Fruit fly (Drosophila melanogaster) whole organism, adult: ENCODE data around the gene CG13643.
A peak's percentile ranks its signal among the peaks of the same experiment; 100 is the strongest.

ENCODE experiments used
- CG11617 ChIP-seq: fragments of 200-800 bp; sonication (Bioruptor generic); optimal IDR thresholded peaks from 2 replicates; lab custom pipeline; 2017; ENCODE audit warnings: mild to moderate bottlenecking, missing biosample characterization, missing genetic modification reagents, missing genetic modification characterization
- CG12768 ChIP-seq: fragments of 200-800 bp; sonication (Bioruptor generic); optimal IDR thresholded peaks from 2 replicates; lab custom pipeline; 2017; ENCODE audit warnings: missing biosample characterization, missing genetic modification characterization, mild to moderate bottlenecking, moderate library complexity, missing genetic modification reagents
- CG14711 ChIP-seq: fragments of 200-800 bp; sonication (Bioruptor generic); optimal IDR thresholded peaks from 2 replicates; lab custom pipeline; 2018; ENCODE audit warnings: missing biosample characterization, mild to moderate bottlenecking, missing genetic modification characterization, moderate library complexity
- CG1620 ChIP-seq: fragments of 200-800 bp; sonication (Bioruptor generic); optimal IDR thresholded peaks from 2 replicates; lab custom pipeline; 2016; ENCODE audit warnings: missing biosample characterization, missing genetic modification characterization
- CG33017 ChIP-seq: fragments of 200-800 bp; sonication (Bioruptor generic); optimal IDR thresholded peaks from 2 replicates; lab custom pipeline; 2018; ENCODE audit warnings: missing biosample characterization, mild to moderate bottlenecking, missing genetic modification characterization, moderate library complexity
- CG5204 ChIP-seq: fragments of 200-800 bp; sonication (Bioruptor generic); optimal IDR thresholded peaks from 2 replicates; lab custom pipeline; 2016; ENCODE audit warnings: missing biosample characterization, missing genetic modification characterization
- CG7045 ChIP-seq: fragments of 200-800 bp; sonication (Bioruptor generic); optimal IDR thresholded peaks from 2 replicates; lab custom pipeline; 2017; ENCODE audit warnings: missing biosample characterization, mild to moderate bottlenecking, missing genetic modification characterization
- CG7101 ChIP-seq: fragments of 200-800 bp; sonication (Bioruptor generic); optimal IDR thresholded peaks from 2 replicates; lab custom pipeline; 2018; ENCODE audit warnings: missing biosample characterization, mild to moderate bottlenecking, missing genetic modification characterization, moderate library complexity
- Clk ChIP-seq: fragments of 200-800 bp; sonication (Bioruptor generic); optimal IDR thresholded peaks from 2 replicates; lab custom pipeline; 2017; ENCODE audit warnings: missing biosample characterization, missing genetic modification characterization
- Crg-1 ChIP-seq: fragments of 200-800 bp; sonication (Bioruptor generic); optimal IDR thresholded peaks from 2 replicates; lab custom pipeline; 2016; ENCODE audit warnings: missing biosample characterization, missing genetic modification characterization
- Hr96 ChIP-seq: fragments of 200-800 bp; sonication (Bioruptor generic); optimal IDR thresholded peaks from 2 replicates; lab custom pipeline; 2016; ENCODE audit warnings: missing biosample characterization, missing genetic modification characterization
- Mnt ChIP-seq: fragments of 200-800 bp; sonication (Bioruptor generic); optimal IDR thresholded peaks from 2 replicates; lab custom pipeline; 2016; ENCODE audit warnings: missing biosample characterization, mild to moderate bottlenecking, missing genetic modification characterization
- bab1 ChIP-seq: fragments of 200-800 bp; sonication (Bioruptor generic); optimal IDR thresholded peaks from 3 replicates; lab custom pipeline; 2019; ENCODE audit warnings: missing biosample characterization, mild to moderate bottlenecking, missing genetic modification characterization, moderate library complexity
- cic ChIP-seq: fragments of 200-800 bp; sonication (Bioruptor generic); optimal IDR thresholded peaks from 2 replicates; lab custom pipeline; 2017; ENCODE audit warnings: missing biosample characterization, mild to moderate bottlenecking, missing genetic modification characterization, moderate library complexity
- cnc ChIP-seq, 2 experiments: fragments of >200 bp; optimal IDR thresholded peaks; 2 replicates each; lab custom pipeline; 2017
- kay ChIP-seq: fragments of 200-800 bp; sonication (Bioruptor generic); peaks from one replicate; lab custom pipeline; 2016; ENCODE audit warnings: missing biosample characterization, missing genetic modification characterization, borderline replicate concordance
- ovo ChIP-seq: fragments of 200-800 bp; sonication (Bioruptor generic); optimal IDR thresholded peaks from 2 replicates; lab custom pipeline; 2016; ENCODE audit warnings: missing biosample characterization, missing genetic modification characterization
- pad ChIP-seq: fragments of 200-800 bp; sonication (Bioruptor generic); optimal IDR thresholded peaks from 3 replicates; lab custom pipeline; 2017; ENCODE audit warnings: missing biosample characterization, missing genetic modification characterization, mild to moderate bottlenecking, moderate library complexity, missing genetic modification reagents
- tj ChIP-seq: fragments of 200-800 bp; sonication (Bioruptor generic); optimal IDR thresholded peaks from 3 replicates; lab custom pipeline; 2017; ENCODE audit warnings: missing biosample characterization, mild to moderate bottlenecking, missing genetic modification characterization, moderate library complexity
- toe ChIP-seq: fragments of 200-800 bp; sonication (Bioruptor generic); optimal IDR thresholded peaks from 2 replicates; lab custom pipeline; 2016; ENCODE audit warnings: missing biosample characterization, missing genetic modification characterization

The CG13643 gene

DNA sequence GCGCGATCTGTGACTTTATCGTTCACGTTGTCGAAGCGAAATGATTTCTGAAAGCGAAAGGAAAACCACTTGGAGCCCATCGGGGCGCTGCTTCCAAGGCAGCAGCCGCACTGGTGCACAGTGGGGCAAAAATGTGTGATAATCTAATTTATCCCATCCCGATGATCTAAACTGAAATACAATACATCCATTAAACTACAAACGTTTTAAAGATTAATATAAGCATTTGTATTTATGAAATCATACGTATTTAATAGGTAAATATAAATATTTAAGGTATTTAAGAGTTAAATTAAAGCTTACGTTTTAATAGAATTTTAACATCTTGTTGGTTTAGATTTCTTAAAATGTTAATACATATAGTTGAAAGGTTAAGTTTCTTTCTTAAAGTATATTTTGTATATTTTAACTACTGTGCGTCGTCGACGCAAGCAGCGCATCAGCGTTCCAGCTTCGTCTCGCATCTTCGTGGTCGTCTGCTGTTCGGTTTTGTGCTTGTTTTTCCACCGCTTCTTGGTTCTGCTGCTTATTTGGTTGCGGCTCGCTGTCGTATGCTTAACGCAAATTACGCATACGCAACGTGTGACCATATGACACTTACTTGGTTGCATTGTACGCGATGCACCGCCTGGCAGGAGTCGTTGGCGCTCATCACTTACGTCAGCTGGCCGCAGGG lies at the start of gene CG13643:
Gene CG13643 (minus strand): TSS at position 46 of the 676 bp plus-strand sequence.
- TF ChIP-seq CG12768 (GFP tag; lab: Kevin White, UChicago) (no peak), Mnt (GFP tag; lab: Kevin White, UChicago) (no peak), tj (no peak), CG5204 (GFP tag; lab: Kevin White, UChicago) (no peak), toe (GFP tag; lab: Kevin White, UChicago) (no peak), Crg-1 (GFP tag; lab: Kevin White, UChicago) (no peak), Clk (GFP tag; lab: Kevin White, UChicago) (no peak), CG7045 (no peak), CG14711 (no peak), cnc (optimal IDR thresholded peaks at IDR 0.05; lab: Kevin White, UChicago) (no peak), CG7101 (tag; lab: Kevin White, UChicago) (no peak), Hr96 (GFP tag; lab: Kevin White, UChicago) (no peak), ovo (no peak)

DNA sequence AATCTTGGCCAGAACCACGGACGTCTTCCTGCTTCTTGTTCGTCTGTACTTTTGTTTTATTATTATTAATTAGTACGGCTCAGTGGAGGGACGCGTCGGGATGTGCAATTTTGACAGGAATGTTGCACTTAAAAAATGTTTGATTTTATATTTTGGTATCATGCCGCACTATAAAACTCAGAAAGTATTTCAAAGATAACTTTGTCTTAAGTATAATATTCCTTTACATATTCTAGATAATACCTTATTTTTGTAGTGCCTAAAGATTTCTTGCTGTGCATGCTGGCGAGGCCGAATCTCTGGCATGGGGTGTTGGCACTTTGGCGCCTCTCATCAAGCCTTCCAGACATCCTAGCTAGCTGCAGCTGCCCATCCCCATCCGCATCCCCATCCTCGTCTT lies 47.3 kb upstream of the CG13643 start:
- no peak for TF ChIP-seq bab1 (GFP tag; lab: Kevin White, UChicago)
- TF ChIP-seq toe (GFP tag; lab: Kevin White, UChicago), result no peak

- TF ChIP-seq CG7101 (tag; lab: Kevin White, UChicago) (no peak), CG14711 (no peak), Mnt (GFP tag; lab: Kevin White, UChicago) (no peak), CG1620 (GFP tag; lab: Kevin White, UChicago) (no peak), Clk (GFP tag; lab: Kevin White, UChicago) (no peak), ovo (no peak), pad (GFP tag; lab: Kevin White, UChicago) (no peak), bab1 (GFP tag; lab: Kevin White, UChicago) (no peak)
These were observed 41.5 kb upstream of the CG13643 start, which contains the start of gene mah for dm6 chr3R:24947332-24947731. Gene mah (plus strand): TSS chr3R:24947632.

DNA sequence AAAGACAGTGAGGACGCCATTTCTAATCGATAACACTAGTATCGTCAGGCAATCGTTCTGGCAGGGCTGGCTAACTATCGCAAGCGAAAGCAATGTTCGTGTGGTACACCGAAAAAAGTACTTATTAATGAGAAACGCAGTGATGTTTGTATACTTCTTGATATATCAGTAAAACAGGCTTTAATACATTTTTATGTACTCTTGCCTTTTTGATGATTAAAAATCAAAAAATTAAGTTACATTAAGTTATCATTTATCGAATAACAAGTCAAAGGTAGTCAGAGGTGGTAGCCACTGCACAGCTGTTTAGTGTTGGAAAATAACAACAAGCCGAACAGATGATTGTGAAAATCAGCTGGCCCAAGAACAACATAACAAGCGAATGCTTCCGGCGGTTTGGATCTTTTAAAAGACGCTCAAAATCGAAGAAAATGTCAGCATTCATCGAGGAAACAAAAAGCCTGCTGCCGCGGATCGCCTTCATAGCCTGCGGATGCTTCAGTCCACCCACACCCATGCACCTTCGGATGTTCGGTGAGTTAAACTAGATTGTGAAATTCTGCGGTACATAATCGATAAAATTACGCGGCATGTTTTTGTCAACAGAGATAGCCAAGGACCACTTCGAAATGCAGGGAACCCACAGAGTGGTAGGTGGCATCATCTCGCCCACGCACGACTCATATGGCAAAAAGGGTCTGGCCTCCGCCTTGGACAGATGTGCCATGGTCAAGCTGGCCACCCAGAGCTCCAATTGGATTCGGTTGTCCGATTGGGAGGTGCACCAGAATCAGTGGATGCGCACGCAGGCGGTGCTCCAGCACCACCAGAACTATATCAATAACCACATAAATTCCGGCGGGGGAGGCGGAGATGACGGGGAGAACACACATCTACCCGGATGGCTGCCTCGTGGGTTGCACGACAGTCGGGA lies 39.4 kb upstream of the CG13643 start, which contains the start of the genes ssh and Nmnat:
Gene ssh (minus strand): TSS at position 37 of the 934 bp plus-strand sequence.
Gene Nmnat (plus strand): TSS at position 318 of the 934 bp plus-strand sequence.
- TF ChIP-seq Hr96 (GFP tag; lab: Kevin White, UChicago) (peak; percentile 53), Clk (GFP tag; lab: Kevin White, UChicago) (no peak), ovo (no peak), toe (GFP tag; lab: Kevin White, UChicago) (peak; percentile 69), CG11617 (GFP tag; lab: Kevin White, UChicago) (peak; percentile 63), CG33017 (no peak), CG7045 (peak; percentile 31), CG7101 (tag; lab: Kevin White, UChicago) (peak; percentile 53), tj (peak; percentile 13), bab1 (GFP tag; lab: Kevin White, UChicago) (peak; percentile 81), CG14711 (peak; percentile 38), Crg-1 (GFP tag; lab: Kevin White, UChicago) (peak; percentile 58), CG12768 (GFP tag; lab: Kevin White, UChicago) (no peak), cic (no peak), CG1620 (GFP tag; lab: Kevin White, UChicago) (peak; percentile 50), cnc (optimal IDR thresholded peaks at IDR 0.05; lab: Kevin White, UChicago) (no peak), CG5204 (GFP tag; lab: Kevin White, UChicago) (peak; percentile 71), Mnt (GFP tag; lab: Kevin White, UChicago) (peak; percentile 34), pad (GFP tag; lab: Kevin White, UChicago) (peak; percentile 55), kay (GFP tag; lab: Kevin White, UChicago) (no peak)

- TF ChIP-seq CG12768 (GFP tag; lab: Kevin White, UChicago) (peak; percentile 1), bab1 (GFP tag; lab: Kevin White, UChicago) (peak; percentile 47), Mnt (GFP tag; lab: Kevin White, UChicago) (peak; percentile 37), toe (GFP tag; lab: Kevin White, UChicago) (no peak), Hr96 (GFP tag; lab: Kevin White, UChicago) (no peak), pad (GFP tag; lab: Kevin White, UChicago) (peak; percentile 13), CG14711 (peak; percentile 24), CG7101 (tag; lab: Kevin White, UChicago) (peak; percentile 4), CG7045 (no peak)
These were observed 32.2 kb upstream of the CG13643 start, which contains the start of gene Osbp for dm6 chr3R:24938049-24938448. Gene Osbp (minus strand): TSS chr3R:24938222.

dm6 chr3R:24935758-24936157 lies 30.0 kb upstream of the CG13643 start:
- TF ChIP-seq CG5204 (GFP tag; lab: Kevin White, UChicago) (no peak), CG33017 (no peak)
